Worm (Caenorhabditis elegans): ENCODE data around the gene F07G6.5.
"Not testable (repeated sequence)": the region's sequence is repeated elsewhere in the genome, so short reads cannot be mapped to it uniquely, and the experiment has no call there.

ce11 chrX:1681482-1681881 is 25.0 kb downstream of the F07G6.5 start:
- TF ChIP-seq pha-4 (tag; optimal IDR thresholded peaks at IDR 0.05); sdz-38 (tag; optimal IDR thresholded peaks at IDR 0.05); efl-1 (GFP tag; optimal IDR thresholded peaks at IDR 0.05); unc-130 (GFP tag; optimal IDR thresholded peaks at IDR 0.05); die-1 (tag; optimal IDR thresholded peaks at IDR 0.05); rcor-1 (GFP tag; IDR thresholded peaks at IDR 0.05); ama-1 (optimal IDR thresholded peaks at IDR 0.05); ama-1 (GFP tag; optimal IDR thresholded peaks at IDR 0.05); snpc-4 (GFP tag; optimal IDR thresholded peaks at IDR 0.05); snpc-4 (tag; optimal IDR thresholded peaks at IDR 0.05); fkh-3 (tag; optimal IDR thresholded peaks at IDR 0.05); F10E7.11 (tag; optimal IDR thresholded peaks at IDR 0.05); Y95B8A.8 (GFP tag; IDR thresholded peaks at IDR 0.05); F49E8.2 (tag; optimal IDR thresholded peaks at IDR 0.05; ENCODE audit: insufficient read depth); unc-62 (GFP tag; optimal IDR thresholded peaks at IDR 0.05): not testable (repeated sequence)

Measured in whole organism, young adult.